Worm (Caenorhabditis elegans) whole organism, L4 larva: Measurements from ENCODE around the gene Y38C1BA.1.

ENCODE experiments used
- F10B5.3 ChIP-seq: sonication (generic microtip); optimal IDR thresholded peaks from 2 replicates; lab custom pipeline; 2016; ENCODE audit warnings: mild to moderate bottlenecking, missing genetic modification characterization, missing compliant biosample characterization
- F49E8.2 ChIP-seq: sonication (generic microtip); optimal IDR thresholded peaks from 2 replicates; lab custom pipeline; 2016; ENCODE audit warnings: missing compliant biosample characterization, mild to moderate bottlenecking, missing genetic modification characterization, borderline replicate concordance
- R02D3.7 ChIP-seq: fragments of 150-350 bp; sonication (generic microtip); optimal IDR thresholded peaks from 3 replicates; lab custom pipeline; 2014; ENCODE audit warnings: missing biosample characterization, missing genetic modification characterization
- T20F7.1 ChIP-seq: fragments of 200-800 bp; sonication (Bioruptor generic); optimal IDR thresholded peaks from 2 replicates; lab custom pipeline; 2018; ENCODE audit warnings: mild to moderate bottlenecking, missing genetic modification characterization, missing compliant biosample characterization
- Y105C5A.15 ChIP-seq: fragments of 200-800 bp; sonication (Bioruptor generic); IDR thresholded peaks from 2 replicates; pipeline ENCODE4 v1.3.6; 2022; ENCODE audit warnings: missing genetic modification characterization, missing compliant biosample characterization
- Y5F2A.4 ChIP-seq: fragments of 200-800 bp; sonication (Bioruptor generic); optimal IDR thresholded peaks from 2 replicates; lab custom pipeline; 2018; ENCODE audit warnings: mild to moderate bottlenecking, missing genetic modification characterization, missing compliant biosample characterization
- aha-1 ChIP-seq: fragments of 150-350 bp; peaks from one replicate; lab custom pipeline; 2014; ENCODE audit warnings: missing biosample characterization, missing genetic modification characterization
- ama-1 ChIP-seq: fragments of 150-350 bp; optimal IDR thresholded peaks from 2 replicates; lab custom pipeline; 2014; ENCODE audit warnings: inconsistent platforms, mixed read lengths
- attf-4 ChIP-seq: sonication (generic microtip); optimal IDR thresholded peaks from 3 replicates; lab custom pipeline; 2017; ENCODE audit warnings: missing biosample characterization, missing genetic modification characterization
- ceh-20 ChIP-seq: fragments of 200-800 bp; sonication (Bioruptor generic); IDR thresholded peaks from 2 replicates; pipeline ENCODE4 v1.3.6; 2022; ENCODE audit warnings: missing genetic modification reagents, missing genetic modification characterization, missing compliant biosample characterization
- ceh-28 ChIP-seq: fragments of 150-350 bp; optimal IDR thresholded peaks from 2 replicates; lab custom pipeline; 2014; ENCODE audit warnings: missing biosample characterization, missing genetic modification reagents, missing genetic modification characterization
- ceh-32 ChIP-seq: sonication (generic microtip); optimal IDR thresholded peaks from 2 replicates; lab custom pipeline; 2016; ENCODE audit warnings: mild to moderate bottlenecking, missing genetic modification characterization, missing compliant biosample characterization; ENCODE audit not compliant: poor library complexity
- ctbp-1 ChIP-seq: fragments of 200-800 bp; sonication (Bioruptor generic); IDR thresholded peaks from 2 replicates; pipeline ENCODE4 v1.3.6; 2022; ENCODE audit warnings: missing genetic modification reagents, missing genetic modification characterization, missing compliant biosample characterization
- daf-12 ChIP-seq: fragments of 150-350 bp; optimal IDR thresholded peaks from 2 replicates; lab custom pipeline; 2014; ENCODE audit warnings: missing biosample characterization, missing genetic modification reagents, missing genetic modification characterization
- daf-19 ChIP-seq: fragments of 200-800 bp; sonication (Bioruptor generic); conservative IDR thresholded peaks from 2 replicates; pipeline ENCODE4 v1.3.6; 2022; ENCODE audit warnings: missing genetic modification characterization, missing compliant biosample characterization
- daf-8 ChIP-seq: fragments of 200-800 bp; sonication (Bioruptor generic); IDR thresholded peaks from 2 replicates; pipeline ENCODE4 v1.3.6; 2022; ENCODE audit warnings: missing genetic modification characterization, missing compliant biosample characterization
- dpl-1 ChIP-seq: fragments of 150-350 bp; optimal IDR thresholded peaks from 2 replicates; lab custom pipeline; 2014; ENCODE audit warnings: missing biosample characterization, missing genetic modification reagents, missing genetic modification characterization
- dve-1 ChIP-seq: sonication (generic microtip); optimal IDR thresholded peaks from 2 replicates; lab custom pipeline; 2017; ENCODE audit warnings: antibody characterized with exemption, mild to moderate bottlenecking, missing genetic modification characterization, missing compliant biosample characterization; ENCODE audit not compliant: insufficient read depth
- egl-43 ChIP-seq: fragments of 200-800 bp; sonication (Bioruptor generic); IDR thresholded peaks from 2 replicates; pipeline ENCODE4 v1.3.6; 2022; ENCODE audit warnings: missing genetic modification reagents, missing genetic modification characterization, missing compliant biosample characterization
- fos-1 ChIP-seq: fragments of 150-350 bp; optimal IDR thresholded peaks from 2 replicates; lab custom pipeline; 2014; ENCODE audit warnings: missing biosample characterization, missing genetic modification characterization
- gei-8 ChIP-seq: fragments of 200-800 bp; sonication (Bioruptor generic); optimal IDR thresholded peaks from 2 replicates; lab custom pipeline; 2018; ENCODE audit warnings: mild to moderate bottlenecking, missing genetic modification characterization, missing compliant biosample characterization
- hif-1 ChIP-seq, 2 experiments: sonication (generic microtip); optimal IDR thresholded peaks; 2 replicates each; lab custom pipeline; 2016 to 2017; ENCODE audit warnings: missing compliant biosample characterization in 2 of 2, missing genetic modification characterization in 2 of 2, missing genetic modification reagents in 2 of 2, missing genotype in 2 of 2, mild to moderate bottlenecking in 1 of 2
- hlh-30 ChIP-seq: sonication (generic microtip); optimal IDR thresholded peaks from 2 replicates; lab custom pipeline; 2017; ENCODE audit warnings: antibody characterized with exemption, mild to moderate bottlenecking, missing genetic modification characterization, missing compliant biosample characterization; ENCODE audit not compliant: insufficient read depth
- hmg-1.1 ChIP-seq: fragments of 200-800 bp; sonication (Bioruptor generic); IDR thresholded peaks from 2 replicates; pipeline ENCODE4 v1.3.6; 2022; ENCODE audit warnings: missing genetic modification reagents, missing genetic modification characterization, missing compliant biosample characterization
- lin-1 ChIP-seq: fragments of 200-800 bp; sonication (Bioruptor generic); IDR thresholded peaks from 2 replicates; pipeline ENCODE4 v1.3.6; 2022; ENCODE audit warnings: missing genetic modification reagents, missing genetic modification characterization, missing compliant biosample characterization
- lin-13 ChIP-seq: fragments of 150-350 bp; optimal IDR thresholded peaks from 2 replicates; lab custom pipeline; 2014; ENCODE audit warnings: missing biosample characterization, missing genetic modification reagents, missing genetic modification characterization
- lin-15B ChIP-seq: fragments of 150-350 bp; sonication (generic microtip); optimal IDR thresholded peaks from 3 replicates; lab custom pipeline; 2014; ENCODE audit warnings: missing biosample characterization, missing genetic modification characterization
- lin-29 ChIP-seq: fragments of 200-800 bp; sonication (Bioruptor generic); IDR thresholded peaks from 2 replicates; pipeline ENCODE4 v1.3.6; 2022; ENCODE audit warnings: missing genetic modification reagents, missing genetic modification characterization, missing compliant biosample characterization
- madf-5 ChIP-seq, 2 experiments: fragments of 200-800 bp; sonication (Bioruptor generic); IDR thresholded peaks; 2 replicates each; pipeline ENCODE4 v1.3.6; 2022; ENCODE audit warnings: missing compliant biosample characterization in 2 of 2, missing genetic modification characterization in 2 of 2
- mep-1 ChIP-seq: fragments of 150-350 bp; sonication (generic microtip); optimal IDR thresholded peaks from 3 replicates; lab custom pipeline; 2014; ENCODE audit warnings: missing biosample characterization, missing genetic modification characterization
- mes-2 ChIP-seq: sonication (generic microtip); optimal IDR thresholded peaks from 2 replicates; lab custom pipeline; 2016; ENCODE audit warnings: missing genotype, mild to moderate bottlenecking, missing genetic modification characterization, missing compliant biosample characterization; ENCODE audit not compliant: poor library complexity, severe bottlenecking
- nhr-102 ChIP-seq: sonication (generic microtip); optimal IDR thresholded peaks from 2 replicates; lab custom pipeline; 2016; ENCODE audit warnings: mild to moderate bottlenecking, missing genetic modification characterization, moderate library complexity, missing compliant biosample characterization
- nhr-11 ChIP-seq: fragments of 150-350 bp; optimal IDR thresholded peaks from 2 replicates; lab custom pipeline; 2014; ENCODE audit warnings: missing biosample characterization, missing genetic modification characterization
- nhr-111 ChIP-seq: fragments of 200-800 bp; sonication (Bioruptor generic); optimal IDR thresholded peaks from 2 replicates; lab custom pipeline; 2018; ENCODE audit warnings: mild to moderate bottlenecking, missing genetic modification characterization, missing compliant biosample characterization
- nhr-28 ChIP-seq: fragments of 150-350 bp; optimal IDR thresholded peaks from 2 replicates; lab custom pipeline; 2014; ENCODE audit warnings: missing biosample characterization, missing genetic modification characterization
- nhr-41 ChIP-seq: fragments of 200-800 bp; sonication (Bioruptor generic); IDR thresholded peaks from 2 replicates; pipeline ENCODE4 v1.3.6; 2022; ENCODE audit warnings: missing genetic modification reagents, missing genetic modification characterization, missing compliant biosample characterization
- nhr-48 ChIP-seq: sonication (generic microtip); optimal IDR thresholded peaks from 2 replicates; lab custom pipeline; 2016; ENCODE audit warnings: mild to moderate bottlenecking, missing genetic modification characterization, missing compliant biosample characterization
- nhr-6 ChIP-seq: fragments of 150-350 bp; optimal IDR thresholded peaks from 2 replicates; lab custom pipeline; 2014; ENCODE audit warnings: missing biosample characterization, missing genetic modification characterization
- nhr-77 ChIP-seq: fragments of 150-350 bp; optimal IDR thresholded peaks from 2 replicates; lab custom pipeline; 2014; ENCODE audit warnings: missing biosample characterization, missing genetic modification characterization
- pha-4 ChIP-seq, 2 experiments: fragments of 150-350 bp in 1 of 2; fragments of 200-800 bp in 1 of 2; sonication (Bioruptor generic) in 1 of 2; IDR thresholded peaks in 1 of 2; optimal IDR thresholded peaks in 1 of 2; 2 replicates each; pipeline versions ENCODE4 v1.3.6 to Lab custom; 2014 to 2022; ENCODE audit warnings: missing genetic modification characterization in 2 of 2, missing genetic modification reagents in 2 of 2, missing biosample characterization in 1 of 2, missing compliant biosample characterization in 1 of 2
- php-3 ChIP-seq: fragments of 200-800 bp; sonication (Bioruptor generic); IDR thresholded peaks from 2 replicates; pipeline ENCODE4 v1.3.6; 2022; ENCODE audit warnings: missing genetic modification reagents, missing genetic modification characterization, missing compliant biosample characterization
- rbr-2 ChIP-seq: sonication (generic microtip); optimal IDR thresholded peaks from 2 replicates; lab custom pipeline; 2016; ENCODE audit warnings: missing genotype, missing genetic modification characterization, missing compliant biosample characterization
- set-16 ChIP-seq: fragments of 200-800 bp; sonication (Bioruptor generic); IDR thresholded peaks from 2 replicates; pipeline ENCODE4 v1.3.6; 2022; ENCODE audit warnings: missing genetic modification reagents, missing genetic modification characterization, missing compliant biosample characterization
- spr-1 ChIP-seq: sonication (generic microtip); optimal IDR thresholded peaks from 2 replicates; lab custom pipeline; 2016; ENCODE audit warnings: mild to moderate bottlenecking, missing genetic modification characterization, missing compliant biosample characterization
- tag-97 ChIP-seq: fragments of 200-800 bp; sonication (Bioruptor generic); IDR thresholded peaks from 2 replicates; pipeline ENCODE4 v1.3.6; 2022; ENCODE audit warnings: missing genetic modification characterization, missing compliant biosample characterization
- tra-1 ChIP-seq: fragments of 200-800 bp; sonication (Bioruptor generic); IDR thresholded peaks from 2 replicates; pipeline ENCODE4 v1.3.6; 2022; ENCODE audit warnings: missing genetic modification reagents, missing genetic modification characterization, missing compliant biosample characterization
- unc-130 ChIP-seq: sonication (generic microtip); optimal IDR thresholded peaks from 2 replicates; lab custom pipeline; 2016; ENCODE audit warnings: missing genetic modification reagents, missing genetic modification characterization, missing compliant biosample characterization
- unc-39 ChIP-seq: sonication (generic microtip); optimal IDR thresholded peaks from 2 replicates; lab custom pipeline; 2017; ENCODE audit warnings: missing biosample characterization, missing genetic modification characterization
- zfp-2 ChIP-seq: sonication (generic microtip); optimal IDR thresholded peaks from 2 replicates; lab custom pipeline; 2016; ENCODE audit warnings: mild to moderate bottlenecking, missing genetic modification characterization, missing compliant biosample characterization
- zfp-3 ChIP-seq: fragments of 200-800 bp; sonication (Bioruptor generic); conservative IDR thresholded peaks from 2 replicates; pipeline ENCODE4 v1.3.6; 2022; ENCODE audit warnings: missing genetic modification reagents, missing genetic modification characterization, missing compliant biosample characterization
- ztf-7 ChIP-seq: fragments of 150-350 bp; optimal IDR thresholded peaks from 2 replicates; lab custom pipeline; 2014; ENCODE audit warnings: missing biosample characterization, missing genetic modification characterization

Gene Y38C1BA.1

ce11 chrIV:1824065-1824531 is 20.3 kb upstream of the Y38C1BA.1 start, which contains the start of gene cmk-1 (continued):
- no peak for TF ChIP-seq F10B5.3 (tag; lab: Kevin White, UChicago)
- no peak for TF ChIP-seq zfp-3
- peak; percentile 39 for TF ChIP-seq aha-1 (tag; lab: Kevin White, UChicago)
- no peak for TF ChIP-seq ceh-20 (GFP tag; lab: Robert Waterston, UW)
- peak; percentile 86 for TF ChIP-seq ctbp-1 (GFP tag; lab: Robert Waterston, UW)
- no peak for TF ChIP-seq tra-1 (GFP tag; lab: Robert Waterston, UW)
- TF ChIP-seq fos-1 (tag; lab: Kevin White, UChicago), result no peak
- no peak for TF ChIP-seq ztf-7 (tag; lab: Kevin White, UChicago)
- TF ChIP-seq php-3, result no peak
- TF ChIP-seq daf-12 (tag; lab: Kevin White, UChicago), result no peak
- TF ChIP-seq F49E8.2 (tag; lab: Kevin White, UChicago), result no peak
- no peak for TF ChIP-seq daf-19 (GFP tag; lab: Robert Waterston, UW)
- no peak for TF ChIP-seq nhr-102 (tag; lab: Kevin White, UChicago)
- no peak for TF ChIP-seq R02D3.7 (tag; lab: Kevin White, UChicago)
- no peak for TF ChIP-seq nhr-111
- no peak for TF ChIP-seq lin-13 (GFP tag; lab: Kevin White, UChicago)
- no peak for TF ChIP-seq nhr-41
- TF ChIP-seq pha-4 (GFP tag; IDR thresholded peaks at IDR 0.05; lab: Robert Waterston, UW), result no peak
- TF ChIP-seq pha-4 (tag; optimal IDR thresholded peaks at IDR 0.05; lab: Kevin White, UChicago), result no peak
- no peak for TF ChIP-seq Y105C5A.15 (GFP tag; lab: Robert Waterston, UW)
- no peak for TF ChIP-seq spr-1 (tag; lab: Kevin White, UChicago)
- TF ChIP-seq nhr-48 (tag; lab: Kevin White, UChicago), result no peak
- TF ChIP-seq gei-8, result no peak
- TF ChIP-seq Y5F2A.4, result no peak
- TF ChIP-seq hif-1 (tag; optimal IDR thresholded peaks at IDR 0.05; lab: Kevin White, UChicago), result peak in 1 of 2 experiments; percentile 45
- TF ChIP-seq dve-1 (tag; lab: Kevin White, UChicago), result no peak
- no peak for TF ChIP-seq unc-39
- peak; percentile 54 for TF ChIP-seq egl-43 (GFP tag; lab: Robert Waterston, UW)
- TF ChIP-seq zfp-2 (tag; lab: Kevin White, UChicago), result no peak
- TF ChIP-seq daf-8 (GFP tag; lab: Robert Waterston, UW), result no peak
- no peak for TF ChIP-seq unc-130
- TF ChIP-seq nhr-6 (tag; lab: Kevin White, UChicago), result no peak
- no peak for TF ChIP-seq lin-1 (GFP tag; lab: Robert Waterston, UW)
- TF ChIP-seq dpl-1 (GFP tag; lab: Kevin White, UChicago), result no peak
- TF ChIP-seq mep-1 (tag; lab: Kevin White, UChicago), result peak; percentile 74
- TF ChIP-seq lin-15B (tag; lab: Kevin White, UChicago), result no peak
- no peak for TF ChIP-seq nhr-28 (tag; lab: Kevin White, UChicago)
- TF ChIP-seq attf-4 (tag; lab: Kevin White, UChicago), result no peak
- TF ChIP-seq mes-2 (tag; lab: Kevin White, UChicago), result peak; percentile 11
- TF ChIP-seq T20F7.1 (GFP tag; lab: Kevin White, UChicago), result no peak
- TF ChIP-seq ama-1 (lab: Kevin White, UChicago), result no peak
- TF ChIP-seq ceh-28 (tag; lab: Kevin White, UChicago), result no peak
- peak; percentile 87 for TF ChIP-seq set-16 (GFP tag; lab: Robert Waterston, UW)
- no peak for TF ChIP-seq lin-29 (GFP tag; lab: Robert Waterston, UW)
- peak; percentile 69 for TF ChIP-seq hmg-1.1
- no peak for TF ChIP-seq madf-5 (GFP tag; IDR thresholded peaks at IDR 0.05; lab: Robert Waterston, UW)
- TF ChIP-seq nhr-11 (tag; lab: Kevin White, UChicago), result peak; percentile 48
- peak; percentile 69 for TF ChIP-seq hlh-30 (tag; lab: Kevin White, UChicago)
- peak; percentile 70 for TF ChIP-seq rbr-2 (tag; lab: Kevin White, UChicago)
- no peak for TF ChIP-seq ceh-32 (tag; lab: Kevin White, UChicago)
- no peak for TF ChIP-seq tag-97 (GFP tag; lab: Robert Waterston, UW)
- no peak for TF ChIP-seq nhr-77 (tag; lab: Kevin White, UChicago)
